Worm (Caenorhabditis elegans) whole organism, L1 larva: ENCODE measurements around the gene pgp-10.

ENCODE experiments used
- C04F5.9 ChIP-seq: sonication (generic microtip); optimal IDR thresholded peaks from 2 replicates; lab custom pipeline; 2016; ENCODE audit warnings: missing genetic modification characterization, missing compliant biosample characterization
- C16A3.4 ChIP-seq: fragments of 150-350 bp; optimal IDR thresholded peaks from 2 replicates; lab custom pipeline; 2014; ENCODE audit warnings: missing biosample characterization, missing genetic modification characterization
- C34B4.2 ChIP-seq: sonication (generic microtip); optimal IDR thresholded peaks from 2 replicates; lab custom pipeline; 2017; ENCODE audit warnings: mild to moderate bottlenecking, missing genetic modification characterization, missing compliant biosample characterization
- Y116A8C.19 ChIP-seq: sonication (generic microtip); optimal IDR thresholded peaks from 2 replicates; lab custom pipeline; 2016; ENCODE audit warnings: missing compliant biosample characterization, missing genetic modification characterization, borderline replicate concordance
- ama-1 ChIP-seq: fragments of 150-350 bp; optimal IDR thresholded peaks from 2 replicates; lab custom pipeline; 2014
- blmp-1 ChIP-seq: fragments of 150-350 bp; optimal IDR thresholded peaks from 2 replicates; lab custom pipeline; 2014; ENCODE audit warnings: missing biosample characterization, missing genetic modification characterization
- ceh-8 ChIP-seq: fragments of 200-800 bp; sonication (Bioruptor generic); optimal IDR thresholded peaks from 2 replicates; lab custom pipeline; 2018; ENCODE audit warnings: mild to moderate bottlenecking, missing genetic modification characterization, moderate library complexity, missing compliant biosample characterization
- ces-1 ChIP-seq: fragments of 150-350 bp; optimal IDR thresholded peaks from 2 replicates; lab custom pipeline; 2014; ENCODE audit warnings: missing biosample characterization, missing genetic modification reagents, missing genetic modification characterization
- dsc-1 ChIP-seq: sonication (generic microtip); optimal IDR thresholded peaks from 2 replicates; lab custom pipeline; 2016; ENCODE audit warnings: mild to moderate bottlenecking, missing genetic modification characterization, missing compliant biosample characterization
- efl-1 ChIP-seq, 4 experiments: fragments of 150-350 bp; optimal IDR thresholded peaks in 3 of 4; peaks in 1 of 4; 1 replicate in 1 of 4; 2 replicates in 3 of 4; lab custom pipeline; 2014; ENCODE audit warnings: missing biosample characterization in 2 of 4, missing genetic modification characterization in 2 of 4, missing genetic modification reagents in 2 of 4
- efl-3 ChIP-seq: fragments of 200-800 bp; sonication (Bioruptor generic); optimal IDR thresholded peaks from 2 replicates; lab custom pipeline; 2018; ENCODE audit warnings: mild to moderate bottlenecking, missing genetic modification characterization, missing compliant biosample characterization
- elt-2 ChIP-seq: sonication (generic microtip); optimal IDR thresholded peaks from 2 replicates; lab custom pipeline; 2016; ENCODE audit warnings: missing genetic modification characterization, mild to moderate bottlenecking, inconsistent platforms, missing compliant biosample characterization, missing genetic modification reagents
- elt-3 ChIP-seq, 6 experiments: fragments of 150-350 bp in 1 of 6; sonication (generic microtip); optimal IDR thresholded peaks; 2 replicates each; lab custom pipeline; 2017 to 2018; ENCODE audit warnings: missing biosample characterization in 6 of 6, missing genetic modification characterization in 6 of 6, inconsistent platforms in 1 of 6
- fkh-4 ChIP-seq: sonication (generic microtip); optimal IDR thresholded peaks from 2 replicates; lab custom pipeline; 2016; ENCODE audit warnings: missing compliant biosample characterization, missing genetic modification characterization, borderline replicate concordance
- fkh-8 ChIP-seq: sonication (generic microtip); optimal IDR thresholded peaks from 2 replicates; lab custom pipeline; 2016; ENCODE audit warnings: mild to moderate bottlenecking, missing genetic modification characterization, missing compliant biosample characterization
- fos-1 ChIP-seq: fragments of 150-350 bp; optimal IDR thresholded peaks from 2 replicates; lab custom pipeline; 2014; ENCODE audit warnings: missing biosample characterization, missing genetic modification characterization
- lin-13 ChIP-seq: fragments of 150-350 bp; optimal IDR thresholded peaks from 2 replicates; lab custom pipeline; 2014; ENCODE audit warnings: missing biosample characterization, missing genetic modification reagents, missing genetic modification characterization
- lin-14 ChIP-seq: fragments of 200-800 bp; sonication (Bioruptor generic); optimal IDR thresholded peaks from 2 replicates; lab custom pipeline; 2018; ENCODE audit warnings: mild to moderate bottlenecking, missing genetic modification characterization, moderate library complexity, missing compliant biosample characterization
- lin-15B ChIP-seq: fragments of 150-350 bp; sonication (generic microtip); optimal IDR thresholded peaks from 3 replicates; lab custom pipeline; 2014; ENCODE audit warnings: missing biosample characterization, missing genetic modification characterization
- lin-35 ChIP-seq, 2 experiments: fragments of 150-350 bp; optimal IDR thresholded peaks; 2 replicates each; lab custom pipeline; 2014; ENCODE audit warnings: missing biosample characterization in 2 of 2, missing genetic modification characterization in 2 of 2, missing genetic modification reagents in 2 of 2
- nhr-11 ChIP-seq: fragments of 150-350 bp; optimal IDR thresholded peaks from 2 replicates; lab custom pipeline; 2014; ENCODE audit warnings: missing biosample characterization, missing genetic modification characterization
- nhr-20 ChIP-seq: sonication (generic microtip); optimal IDR thresholded peaks from 2 replicates; lab custom pipeline; 2016; ENCODE audit warnings: mild to moderate bottlenecking, missing genetic modification characterization, missing compliant biosample characterization
- nhr-76 ChIP-seq: sonication (generic microtip); optimal IDR thresholded peaks from 2 replicates; lab custom pipeline; 2017; ENCODE audit warnings: missing biosample characterization, missing genetic modification characterization
- nhr-85 ChIP-seq: sonication (generic microtip); peaks from one replicate; lab custom pipeline; 2016; ENCODE audit warnings: missing genetic modification characterization, inconsistent platforms, missing compliant biosample characterization
- nhr-90 ChIP-seq: sonication (generic microtip); optimal IDR thresholded peaks from 2 replicates; lab custom pipeline; 2016; ENCODE audit warnings: mild to moderate bottlenecking, missing genetic modification characterization, missing compliant biosample characterization; ENCODE audit not compliant: poor library complexity
- pax-3 ChIP-seq: fragments of 200-800 bp; sonication (Bioruptor generic); optimal IDR thresholded peaks from 2 replicates; lab custom pipeline; 2018; ENCODE audit warnings: mild to moderate bottlenecking, missing genetic modification characterization, moderate library complexity, missing compliant biosample characterization
- pqm-1 ChIP-seq: sonication (generic microtip); optimal IDR thresholded peaks from 3 replicates; lab custom pipeline; 2017; ENCODE audit warnings: missing biosample characterization, missing genetic modification characterization
- snu-23 ChIP-seq: sonication (generic microtip); optimal IDR thresholded peaks from 2 replicates; lab custom pipeline; 2016; ENCODE audit warnings: missing genetic modification characterization, missing compliant biosample characterization
- swsn-7 ChIP-seq: sonication (generic microtip); optimal IDR thresholded peaks from 2 replicates; lab custom pipeline; 2016; ENCODE audit warnings: missing genetic modification characterization, missing compliant biosample characterization
- unc-62 ChIP-seq: fragments of 150-350 bp; optimal IDR thresholded peaks from 2 replicates; lab custom pipeline; 2014; ENCODE audit warnings: missing biosample characterization, missing genetic modification reagents, missing genetic modification characterization
- vab-15 ChIP-seq: sonication (generic microtip); optimal IDR thresholded peaks from 2 replicates; lab custom pipeline; 2017; ENCODE audit warnings: missing genotype, mild to moderate bottlenecking, missing genetic modification characterization, missing compliant biosample characterization
- xbp-1 ChIP-seq: sonication (generic microtip); optimal IDR thresholded peaks from 2 replicates; lab custom pipeline; 2016; ENCODE audit warnings: missing genetic modification characterization, missing compliant biosample characterization
- ztf-11 ChIP-seq, 2 experiments: sonication (generic microtip); optimal IDR thresholded peaks; 2 replicates each; lab custom pipeline; 2016 to 2017; ENCODE audit warnings: missing genetic modification characterization in 2 of 2, missing biosample characterization in 1 of 2, missing compliant biosample characterization in 1 of 2

Gene pgp-10

DNA sequence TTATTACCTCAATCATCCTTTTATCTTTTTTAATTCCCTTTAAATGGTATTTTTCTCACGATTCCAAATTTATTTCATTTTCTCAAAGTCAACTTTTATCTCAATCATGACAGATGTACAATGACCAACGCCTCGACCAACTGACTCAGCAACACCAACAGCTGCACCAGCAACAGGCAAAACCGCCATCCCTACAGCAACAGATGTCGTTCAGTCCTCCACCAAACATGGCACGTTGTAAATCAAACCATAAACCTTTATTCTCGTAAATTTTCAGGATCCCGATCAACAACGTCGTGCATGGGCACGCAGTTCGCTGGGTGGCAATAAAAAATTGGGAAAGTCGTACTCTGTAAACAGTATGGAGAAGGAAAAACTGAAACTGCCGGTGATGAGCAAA lies 3.9 kb downstream of the pgp-10 start:
- TF ChIP-seq efl-1 (optimal IDR thresholded peaks at IDR 0.05; lab: Kevin White, UChicago) (no peak), efl-1 (GFP tag; optimal IDR thresholded peaks at IDR 0.05 in 1 of 2; lab: Kevin White, UChicago) (peak in 1 of 2 experiments; percentile 14), ama-1 (lab: Kevin White, UChicago) (no peak), ztf-11 (tag; optimal IDR thresholded peaks at IDR 0.05; lab: Kevin White, UChicago) (peak in 1 of 2 experiments; percentile 20), xbp-1 (tag; lab: Kevin White, UChicago) (no peak)

DNA sequence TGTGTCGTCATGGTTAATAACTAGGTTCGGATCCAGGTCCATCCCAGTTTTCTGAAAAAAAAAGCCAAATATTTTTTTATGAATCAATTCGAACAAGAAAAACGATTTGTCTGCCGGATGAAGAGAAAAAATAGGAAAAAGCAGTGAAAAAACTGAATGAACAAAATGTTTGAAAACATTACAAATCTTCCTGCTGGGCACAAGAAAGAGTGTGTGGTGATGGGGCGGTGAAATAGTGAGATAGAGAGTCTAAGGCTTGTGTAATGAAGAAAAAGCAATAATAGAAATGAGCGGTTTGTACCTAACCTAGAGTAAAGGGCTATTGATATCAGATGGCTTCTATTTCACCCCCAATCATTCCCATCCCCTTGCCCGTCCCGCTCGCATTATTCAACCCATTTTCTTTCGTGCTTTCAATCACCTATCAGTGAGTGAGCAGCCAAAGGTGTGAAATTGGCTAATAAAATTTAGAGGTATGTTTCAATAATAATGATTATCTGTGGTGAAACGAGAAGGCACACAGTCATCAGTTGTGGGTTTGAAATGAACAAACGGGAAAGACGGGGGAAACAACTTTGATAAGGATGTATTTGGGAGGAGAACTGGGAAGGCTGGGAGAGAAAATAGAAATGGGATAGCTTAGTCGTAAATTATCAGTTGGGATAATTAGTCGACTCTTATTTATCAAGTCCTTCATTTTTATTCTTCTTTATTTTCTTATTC lies 11.9 kb downstream of the pgp-10 start, which contains the start of gene bar-1:
bar-1 (minus strand) TSS at position 51 of the 723 bp plus-strand sequence.
- TF ChIP-seq nhr-20 (tag; lab: Kevin White, UChicago) (no peak), snu-23 (GFP tag; lab: Kevin White, UChicago) (no peak), Y116A8C.19 (no peak), unc-62 (GFP tag; lab: Kevin White, UChicago) (no peak), pqm-1 (tag; lab: Kevin White, UChicago) (no peak), fos-1 (tag; lab: Kevin White, UChicago) (no peak), lin-13 (no peak), elt-2 (tag; lab: Kevin White, UChicago) (peak; percentile 46), lin-14 (GFP tag; lab: Kevin White, UChicago) (no peak), efl-3 (no peak), C16A3.4 (tag; lab: Kevin White, UChicago) (no peak), nhr-76 (tag; lab: Kevin White, UChicago) (no peak), elt-3 (tag; optimal IDR thresholded peaks at IDR 0.05; lab: Kevin White, UChicago) (peak in 1 of 6 experiments; percentile 8), blmp-1 (tag; lab: Kevin White, UChicago) (peak; percentile 8), fkh-8 (tag; lab: Kevin White, UChicago) (no peak), nhr-11 (tag; lab: Kevin White, UChicago) (no peak), ces-1 (GFP tag; lab: Kevin White, UChicago) (no peak), C34B4.2 (tag; lab: Kevin White, UChicago) (no peak), C04F5.9 (tag; lab: Kevin White, UChicago) (no peak)

DNA sequence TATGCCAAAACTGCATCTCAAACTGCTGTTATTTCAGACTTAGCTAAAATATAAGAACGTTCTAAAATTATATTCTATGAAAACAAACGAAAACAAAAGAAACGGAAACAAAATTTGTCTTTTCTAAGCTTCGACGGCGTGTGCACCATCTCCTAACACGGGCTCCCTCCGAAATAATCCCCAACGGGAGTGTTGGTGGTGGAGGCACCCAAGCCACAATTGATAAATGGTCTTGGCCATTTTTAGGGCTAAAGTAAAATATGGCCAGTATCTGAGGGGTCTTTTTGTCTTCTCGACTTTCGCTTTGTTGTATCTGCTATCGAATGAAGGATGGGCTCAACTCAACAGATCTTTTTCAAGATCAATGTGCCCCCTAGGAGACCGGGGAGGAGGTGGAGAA lies 16.6 kb downstream of the pgp-10 start:
- TF ChIP-seq pax-3 (no peak), lin-14 (GFP tag; lab: Kevin White, UChicago) (peak; percentile 25), swsn-7 (tag; lab: Kevin White, UChicago) (no peak)

DNA sequence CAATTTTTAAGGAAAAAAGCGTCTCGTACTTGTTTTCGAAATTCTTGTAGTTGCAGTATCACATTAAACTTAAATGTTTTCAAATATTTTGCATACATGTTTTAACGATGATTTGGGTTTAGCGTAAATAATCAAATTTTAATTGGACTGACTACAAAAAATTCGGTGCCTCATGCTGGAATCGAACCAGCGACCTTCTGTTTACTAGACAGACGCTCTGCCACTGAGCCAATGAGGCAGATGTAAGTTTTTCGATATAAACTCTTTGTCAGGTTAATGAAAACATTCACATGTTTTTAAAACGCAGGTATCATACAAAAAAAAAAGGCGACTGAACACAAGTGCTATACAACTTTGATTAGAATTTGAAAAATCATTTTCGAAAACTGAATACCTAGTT lies 18.0 kb downstream of the pgp-10 start:
- TF ChIP-seq snu-23 (GFP tag; lab: Kevin White, UChicago) (peak; percentile 16), nhr-85 (tag; lab: Kevin White, UChicago) (peak; percentile 23), ces-1 (GFP tag; lab: Kevin White, UChicago) (no peak), lin-15B (tag; lab: Kevin White, UChicago) (no peak), lin-35 (GFP tag; optimal IDR thresholded peaks at IDR 0.05; lab: Kevin White, UChicago) (peak in 1 of 2 experiments; percentile 21), nhr-90 (tag; lab: Kevin White, UChicago) (peak; percentile 32)

DNA sequence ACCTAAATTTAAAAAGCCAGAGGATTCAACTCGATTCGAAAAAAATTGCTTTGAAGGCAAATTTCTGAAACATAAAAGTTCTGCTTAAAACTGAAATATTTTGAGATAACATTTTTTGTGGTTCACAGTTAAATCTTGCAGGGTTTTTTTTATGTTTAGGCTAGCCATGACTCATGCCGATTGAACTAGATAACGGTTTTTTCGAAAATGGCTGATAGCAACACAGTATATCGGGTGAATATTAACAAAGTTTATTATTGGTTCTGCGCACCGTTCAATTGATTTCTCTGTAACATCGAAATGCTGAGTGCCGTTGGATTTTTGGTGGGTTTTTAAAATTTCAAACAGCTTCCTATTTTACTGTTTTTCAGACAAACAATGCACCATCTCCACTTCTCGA lies 18.5 kb downstream of the pgp-10 start, which contains the start of gene F43E12.1:
F43E12.1 (plus strand) TSS at position 301 of the 400 bp plus-strand sequence.
- TF ChIP-seq nhr-76 (tag; lab: Kevin White, UChicago): no peak
- TF ChIP-seq Y116A8C.19: no peak
- TF ChIP-seq dsc-1: no peak
- no peak for TF ChIP-seq vab-15 (tag; lab: Kevin White, UChicago)
- TF ChIP-seq ceh-8: no peak
- TF ChIP-seq fkh-4 (tag; lab: Kevin White, UChicago): no peak
- TF ChIP-seq, all 84 proteins: peak for 0
